Worm (Caenorhabditis elegans) whole organism, L4 larva: ENCODE results near the gene F32D8.8.

Source experiments
- duxl-1 ChIP-seq: sonication (generic microtip); optimal IDR thresholded peaks from 2 replicates; lab custom pipeline; 2016; ENCODE audit warnings: mild to moderate bottlenecking, missing genetic modification characterization, moderate library complexity, missing compliant biosample characterization; ENCODE audit not compliant: poor library complexity
- pqm-1 ChIP-seq: sonication (generic microtip); optimal IDR thresholded peaks from 2 replicates; lab custom pipeline; 2017; ENCODE audit warnings: missing biosample characterization, missing genetic modification characterization

- no peak for TF ChIP-seq duxl-1 (tag; lab: Kevin White, UChicago)
- TF ChIP-seq pqm-1 (tag; lab: Kevin White, UChicago) = peak; percentile 53
Measured at ce11 chrV:10901125-10901524, 1.5 kb downstream of the F32D8.8 start, which contains the start of gene spp-16.
